Fruit fly (Drosophila melanogaster): ENCODE data around the gene CG43965.

CG43965 gene

dm6 chr3L:8684419-8685081 is 41.0 kb downstream of the CG43965 start (continued):
- no peak for TF ChIP-seq CG1024 (GFP tag; IDR thresholded peaks at IDR 0.05)
- TF ChIP-seq Six4 (GFP tag; optimal IDR thresholded peaks at IDR 0.05) = no peak
- no peak for TF ChIP-seq Aef1 (GFP tag; IDR thresholded peaks at IDR 0.05)
- 0 out of 4 replicates have a peak, but pooled peaks have one; percentile 73 for TF ChIP-seq chinmo (GFP tag; IDR thresholded peaks at IDR 0.05; ENCODE audit: partially characterized antibody)
- TF ChIP-seq CG10274 (GFP tag; optimal IDR thresholded peaks at IDR 0.05) = no peak
- no peak for TF ChIP-seq CG7839 (tag; optimal IDR thresholded peaks at IDR 0.05)
- TF ChIP-seq stc (GFP tag; IDR thresholded peaks at IDR 0.05) = no peak
- no peak for TF ChIP-seq cad (GFP tag; optimal IDR thresholded peaks at IDR 0.05)
- peak; percentile 76 for TF ChIP-seq crol (GFP tag; IDR thresholded peaks at IDR 0.05)
- no peak for TF ChIP-seq Asciz (GFP tag; optimal IDR thresholded peaks at IDR 0.05)
- TF ChIP-seq CG2202 (tag; optimal IDR thresholded peaks at IDR 0.05) = no peak
- TF ChIP-seq caup (GFP tag; optimal IDR thresholded peaks at IDR 0.05; ENCODE audit: severe bottlenecking) = peak; percentile 30
- 0 out of 3 replicates have a peak, but pooled peaks have one; percentile 41 for TF ChIP-seq Dbx (GFP tag; IDR thresholded peaks at IDR 0.05)
- TF ChIP-seq CG7928 (GFP tag; optimal IDR thresholded peaks at IDR 0.05) = no peak
- TF ChIP-seq NfI (GFP tag; optimal IDR thresholded peaks at IDR 0.05) = no peak
- TF ChIP-seq pfk (GFP tag; optimal IDR thresholded peaks at IDR 0.05) = no peak
- no peak for TF ChIP-seq pan (optimal IDR thresholded peaks at IDR 0.05)
- TF ChIP-seq pan (GFP tag; optimal IDR thresholded peaks at IDR 0.05 in 1 of 2, IDR thresholded peaks at IDR 0.05 in 1 of 2) = no peak
- no peak for TF ChIP-seq Ets97D (GFP tag; optimal IDR thresholded peaks at IDR 0.05)
- TF ChIP-seq otp (GFP tag; IDR thresholded peaks at IDR 0.05) = 0 out of 3 replicates have a peak, but pooled peaks have one; percentile 41
- TF ChIP-seq dati (GFP tag; IDR thresholded peaks at IDR 0.05) = no peak
- no peak for TF ChIP-seq ftz-f1 (GFP tag; optimal IDR thresholded peaks at IDR 0.05)
- no peak for TF ChIP-seq gro (GFP tag; optimal IDR thresholded peaks at IDR 0.05)
- no peak for TF ChIP-seq CG30403 (GFP tag; optimal IDR thresholded peaks at IDR 0.05)
- TF ChIP-seq CG6175 (GFP tag; IDR thresholded peaks at IDR 0.05) = peak; percentile 66; the same call in 2 of the 3 replicates
- peak; percentile 0 for TF ChIP-seq lab (GFP tag; optimal IDR thresholded peaks at IDR 0.05)
- TF ChIP-seq NFAT (GFP tag; IDR thresholded peaks at IDR 0.05) = peak; percentile 50; the same call in 1 of the 2 replicates
- TF ChIP-seq slbo (GFP tag; IDR thresholded peaks at IDR 0.05) = 0 out of 2 replicates have a peak, but pooled peaks have one; percentile 15
- peak; percentile 38; the same call in 1 of the 2 replicates for TF ChIP-seq CG14014 (GFP tag; IDR thresholded peaks at IDR 0.05)
- TF ChIP-seq scrt (GFP tag; optimal IDR thresholded peaks at IDR 0.05) = no peak
- TF ChIP-seq Hmr (GFP tag; optimal IDR thresholded peaks at IDR 0.05) = peak; percentile 7
- TF ChIP-seq Nf-YC (tag; optimal IDR thresholded peaks at IDR 0.05) = no peak
- TF ChIP-seq CG12071 (GFP tag; optimal IDR thresholded peaks at IDR 0.05) = peak; percentile 1

DNA sequence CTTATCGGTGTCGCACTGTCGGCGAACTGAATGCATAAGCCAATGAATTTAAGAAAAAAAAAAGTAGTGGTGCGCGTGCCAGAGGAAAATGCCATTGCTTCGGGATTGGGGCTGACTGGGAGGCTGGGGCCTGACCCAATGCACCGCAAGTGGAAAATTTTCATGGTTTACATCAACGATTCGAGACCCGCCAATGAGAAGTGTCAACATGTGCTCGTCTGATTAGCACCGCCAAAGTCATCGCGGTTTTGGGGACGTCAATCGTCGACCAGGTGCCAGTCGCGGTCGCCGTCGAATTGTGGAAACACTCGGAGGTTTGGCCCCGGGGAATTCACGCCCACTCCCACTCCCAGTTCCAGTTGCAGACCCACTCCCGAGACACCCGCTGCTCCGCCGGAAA is 41.8 kb downstream of the CG43965 start:
- TF ChIP-seq bab2 (GFP tag; optimal IDR thresholded peaks at IDR 0.05) (peak; percentile 2), scrt (GFP tag; optimal IDR thresholded peaks at IDR 0.05) (peak; percentile 34), CG12769 (tag; optimal IDR thresholded peaks at IDR 0.05) (peak; percentile 60), CG10979 (tag; optimal IDR thresholded peaks at IDR 0.05) (no peak), ci (GFP tag; IDR thresholded peaks at IDR 0.05) (peak; percentile 60; the same call in 2 of the 3 replicates), CG18599 (GFP tag; optimal IDR thresholded peaks at IDR 0.05) (peak; percentile 60), CG1603 (tag; optimal IDR thresholded peaks at IDR 0.05) (peak; percentile 19), CG17328 (GFP tag; IDR thresholded peaks at IDR 0.05) (no peak), hkb (optimal IDR thresholded peaks at IDR 0.05) (no peak), hkb (GFP tag; IDR thresholded peaks at IDR 0.05) (0 out of 2 replicates have a peak, but pooled peaks have one; percentile 29), CG1832 (GFP tag; optimal IDR thresholded peaks at IDR 0.05) (no peak), NC2β (GFP tag; optimal IDR thresholded peaks at IDR 0.05) (no peak), CG2875 (GFP tag; optimal IDR thresholded peaks at IDR 0.05) (peak; percentile 14), CG14014 (GFP tag; IDR thresholded peaks at IDR 0.05) (peak; percentile 54; the same call in 1 of the 2 replicates), sob (GFP tag; IDR thresholded peaks at IDR 0.05) (0 out of 2 replicates have a peak, but pooled peaks have one; percentile 35), jumu (GFP tag; optimal IDR thresholded peaks at IDR 0.05) (peak; percentile 13), lov (optimal IDR thresholded peaks at IDR 0.05) (no peak), lov (GFP tag; IDR thresholded peaks at IDR 0.05) (peak; percentile 42; the same call in 1 of the 3 replicates), Dll (GFP tag; IDR thresholded peaks at IDR 0.05; ENCODE audit: partially characterized antibody) (no peak), CG7987 (GFP tag; optimal IDR thresholded peaks at IDR 0.05) (peak; percentile 40)
